Fruit fly (Drosophila melanogaster) whole organism, prepupa: ENCODE measurements around the gene CG34417.

Experiments
- Blimp-1 ChIP-seq: fragments of 200-800 bp; sonication (Bioruptor generic); optimal IDR thresholded peaks from 3 replicates; lab custom pipeline; 2017; ENCODE audit warnings: missing biosample characterization, missing genetic modification characterization, mild to moderate bottlenecking, moderate library complexity, missing genetic modification reagents
- CG10669 ChIP-seq: fragments of 200-800 bp; sonication (Bioruptor generic); optimal IDR thresholded peaks from 3 replicates; lab custom pipeline; 2018; ENCODE audit warnings: missing biosample characterization, mild to moderate bottlenecking, missing genetic modification characterization, moderate library complexity
- CG11294 ChIP-seq: fragments of 200-800 bp; sonication (Bioruptor generic); IDR thresholded peaks from 2 replicates; pipeline ENCODE4 v1.3.6; 2022; ENCODE audit warnings: missing biosample characterization, missing genetic modification characterization
- CG11902 ChIP-seq: fragments of 200-800 bp; sonication (Bioruptor generic); optimal IDR thresholded peaks from 3 replicates; lab custom pipeline; 2016; ENCODE audit warnings: missing biosample characterization, missing genetic modification characterization
- CG15336 ChIP-seq: fragments of 200-800 bp; sonication (Bioruptor generic); IDR thresholded peaks from 2 replicates; pipeline ENCODE4 v1.3.6; 2022; ENCODE audit warnings: missing biosample characterization, missing genetic modification characterization
- CG16779 ChIP-seq: fragments of 200-800 bp; sonication (Bioruptor generic); optimal IDR thresholded peaks from 3 replicates; lab custom pipeline; 2017; ENCODE audit warnings: missing biosample characterization, mild to moderate bottlenecking, missing genetic modification characterization
- CG3032 ChIP-seq: fragments of 200-800 bp; optimal IDR thresholded peaks from 2 replicates; lab custom pipeline; 2019; ENCODE audit warnings: missing biosample characterization, mild to moderate bottlenecking, missing genetic modification characterization, moderate library complexity
- CG32006 ChIP-seq: fragments of 200-800 bp; sonication (Bioruptor generic); optimal IDR thresholded peaks from 3 replicates; lab custom pipeline; 2017; ENCODE audit warnings: missing biosample characterization, mild to moderate bottlenecking, missing genetic modification characterization
- CG34406 ChIP-seq: fragments of 200-800 bp; sonication (Bioruptor generic); optimal IDR thresholded peaks from 3 replicates; lab custom pipeline; 2016; ENCODE audit warnings: missing biosample characterization, missing genetic modification characterization
- CG3919 ChIP-seq: fragments of 200-800 bp; sonication (Bioruptor generic); optimal IDR thresholded peaks from 3 replicates; lab custom pipeline; 2016; ENCODE audit warnings: missing biosample characterization, missing genetic modification characterization
- CG4318 ChIP-seq: fragments of 200-800 bp; sonication (Bioruptor generic); optimal IDR thresholded peaks from 3 replicates; lab custom pipeline; 2017; ENCODE audit warnings: missing biosample characterization, mild to moderate bottlenecking, missing genetic modification characterization
- CG6163 ChIP-seq: fragments of 200-800 bp; sonication (Bioruptor generic); IDR thresholded peaks from 3 replicates; pipeline ENCODE4 v1.3.6; 2022; ENCODE audit warnings: missing biosample characterization, missing genetic modification characterization
- CG6276 ChIP-seq: fragments of 200-800 bp; sonication (Bioruptor generic); optimal IDR thresholded peaks from 2 replicates; lab custom pipeline; 2017; ENCODE audit warnings: missing biosample characterization, mild to moderate bottlenecking, missing genetic modification characterization
- CG6792 ChIP-seq: fragments of 200-800 bp; sonication (Bioruptor generic); optimal IDR thresholded peaks from 3 replicates; lab custom pipeline; 2016; ENCODE audit warnings: missing biosample characterization, missing genetic modification characterization
- CG6808 ChIP-seq: fragments of 200-800 bp; sonication (Bioruptor generic); optimal IDR thresholded peaks from 3 replicates; lab custom pipeline; 2017; ENCODE audit warnings: missing biosample characterization, missing genetic modification characterization, mild to moderate bottlenecking, moderate library complexity, missing genetic modification reagents
- CG6854 ChIP-seq: fragments of 200-800 bp; sonication (Bioruptor generic); optimal IDR thresholded peaks from 2 replicates; lab custom pipeline; 2017; ENCODE audit warnings: missing biosample characterization, mild to moderate bottlenecking, missing genetic modification characterization
- CG7368 ChIP-seq: fragments of 200-800 bp; sonication (Bioruptor generic); optimal IDR thresholded peaks from 3 replicates; lab custom pipeline; 2016; ENCODE audit warnings: missing biosample characterization, missing genetic modification characterization
- CG8632 ChIP-seq: fragments of 200-800 bp; sonication (Bioruptor generic); optimal IDR thresholded peaks from 3 replicates; lab custom pipeline; 2016; ENCODE audit warnings: missing biosample characterization, missing genetic modification characterization
- CG9139 ChIP-seq: fragments of 200-800 bp; sonication (Bioruptor generic); optimal IDR thresholded peaks from 3 replicates; lab custom pipeline; 2017; ENCODE audit warnings: missing biosample characterization, mild to moderate bottlenecking, missing genetic modification characterization
- Eip75B ChIP-seq: fragments of 200-800 bp; sonication (Bioruptor generic); optimal IDR thresholded peaks from 3 replicates; lab custom pipeline; 2016; ENCODE audit warnings: missing biosample characterization, missing genetic modification characterization
- Eip78C ChIP-seq: fragments of 200-800 bp; sonication (Bioruptor generic); peaks from one replicate; lab custom pipeline; 2016; ENCODE audit warnings: missing biosample characterization, missing genetic modification characterization
- Eip93F ChIP-seq: fragments of 200-800 bp; sonication (Bioruptor generic); optimal IDR thresholded peaks from 2 replicates; lab custom pipeline; 2016; ENCODE audit warnings: missing biosample characterization, mild to moderate bottlenecking, missing genetic modification characterization
- Ets96B ChIP-seq: fragments of 200-800 bp; optimal IDR thresholded peaks from 2 replicates; lab custom pipeline; 2019; ENCODE audit warnings: missing biosample characterization, mild to moderate bottlenecking, missing genetic modification characterization, moderate library complexity
- Gug ChIP-seq: fragments of 200-800 bp; sonication (Bioruptor generic); IDR thresholded peaks from 2 replicates; pipeline ENCODE4 v1.3.6; 2022; ENCODE audit warnings: missing biosample characterization, missing genetic modification characterization
- Hr38 ChIP-seq: sonication (Bioruptor generic); optimal IDR thresholded peaks from 2 replicates; lab custom pipeline; 2016; ENCODE audit warnings: missing biosample characterization, missing genetic modification characterization
- Hr39 ChIP-seq: fragments of 200-800 bp; sonication (Bioruptor generic); optimal IDR thresholded peaks from 2 replicates; lab custom pipeline; 2016; ENCODE audit warnings: missing biosample characterization, missing genetic modification characterization
- Lpt ChIP-seq: fragments of 200-800 bp; sonication (Bioruptor generic); optimal IDR thresholded peaks from 3 replicates; lab custom pipeline; 2016; ENCODE audit warnings: missing biosample characterization, missing genetic modification characterization
- OdsH ChIP-seq: fragments of 200-800 bp; sonication (Bioruptor generic); optimal IDR thresholded peaks from 3 replicates; lab custom pipeline; 2016; ENCODE audit warnings: missing biosample characterization, missing genetic modification characterization
- Smox ChIP-seq: fragments of 200-800 bp; sonication (Bioruptor generic); optimal IDR thresholded peaks from 3 replicates; lab custom pipeline; 2016; ENCODE audit warnings: missing biosample characterization, missing genetic modification characterization
- Sox102F ChIP-seq: fragments of 200-800 bp; sonication (Bioruptor generic); optimal IDR thresholded peaks from 2 replicates; lab custom pipeline; 2016; ENCODE audit warnings: missing biosample characterization, mild to moderate bottlenecking, missing genetic modification characterization
- Sox14 ChIP-seq: fragments of 200-800 bp; sonication (Bioruptor generic); optimal IDR thresholded peaks from 3 replicates; lab custom pipeline; 2016; ENCODE audit warnings: missing biosample characterization, missing genetic modification characterization
- Sox15 ChIP-seq: fragments of 200-800 bp; sonication (Bioruptor generic); optimal IDR thresholded peaks from 3 replicates; lab custom pipeline; 2016; ENCODE audit warnings: missing biosample characterization, missing genetic modification characterization
- acj6 ChIP-seq: fragments of 200-800 bp; sonication (Bioruptor generic); optimal IDR thresholded peaks from 3 replicates; lab custom pipeline; 2016; ENCODE audit warnings: missing biosample characterization, missing genetic modification characterization
- cyc ChIP-seq: fragments of 200-800 bp; sonication (Bioruptor generic); optimal IDR thresholded peaks from 3 replicates; lab custom pipeline; 2016; ENCODE audit warnings: missing biosample characterization, missing genetic modification characterization
- dsx ChIP-seq: fragments of 200-800 bp; optimal IDR thresholded peaks from 3 replicates; lab custom pipeline; 2019; ENCODE audit warnings: missing biosample characterization, mild to moderate bottlenecking, missing genetic modification characterization, moderate library complexity; ENCODE audit not compliant: poor library complexity, severe bottlenecking
- eg ChIP-seq: fragments of 200-800 bp; sonication (Bioruptor generic); IDR thresholded peaks from 3 replicates; pipeline ENCODE4 v1.3.6; 2022; ENCODE audit warnings: missing biosample characterization, missing genetic modification characterization
- esn ChIP-seq: fragments of 200-800 bp; sonication (Bioruptor generic); optimal IDR thresholded peaks from 2 replicates; lab custom pipeline; 2016; ENCODE audit warnings: missing biosample characterization, mild to moderate bottlenecking, missing genetic modification characterization, moderate library complexity
- fd85E ChIP-seq: fragments of 200-800 bp; sonication (Bioruptor generic); optimal IDR thresholded peaks from 3 replicates; lab custom pipeline; 2016; ENCODE audit warnings: missing biosample characterization, missing genetic modification characterization
- lz ChIP-seq: fragments of 200-800 bp; sonication (Bioruptor generic); optimal IDR thresholded peaks from 3 replicates; lab custom pipeline; 2016; ENCODE audit warnings: missing biosample characterization, missing genetic modification characterization
- net ChIP-seq: fragments of 200-800 bp; sonication (Bioruptor generic); optimal IDR thresholded peaks from 3 replicates; lab custom pipeline; 2016; ENCODE audit warnings: missing biosample characterization, missing genetic modification characterization
- pdm3 ChIP-seq: fragments of 200-800 bp; sonication (Bioruptor generic); optimal IDR thresholded peaks from 3 replicates; lab custom pipeline; 2016; ENCODE audit warnings: missing biosample characterization, missing genetic modification characterization
- salr ChIP-seq, 2 experiments: fragments of 200-800 bp; sonication (Bioruptor generic); optimal IDR thresholded peaks; 3 replicates each; lab custom pipeline; 2016 to 2018; ENCODE audit warnings: missing biosample characterization in 2 of 2, missing genetic modification characterization in 2 of 2, mild to moderate bottlenecking in 1 of 2
- spab ChIP-seq: fragments of 200-800 bp; sonication (Bioruptor generic); optimal IDR thresholded peaks from 2 replicates; lab custom pipeline; 2017; ENCODE audit warnings: missing biosample characterization, mild to moderate bottlenecking, missing genetic modification characterization, missing genetic modification reagents
- ss ChIP-seq, 2 experiments: fragments of 200-800 bp; sonication (Bioruptor generic); optimal IDR thresholded peaks; 2 replicates in 1 of 2; 3 replicates in 1 of 2; lab custom pipeline; 2017 to 2018; ENCODE audit warnings: mild to moderate bottlenecking in 2 of 2, missing biosample characterization in 2 of 2, missing genetic modification characterization in 2 of 2, moderate library complexity in 1 of 2
- svp ChIP-seq: fragments of 200-800 bp; sonication (Bioruptor generic); peaks from one replicate; lab custom pipeline; 2016; ENCODE audit warnings: missing biosample characterization, missing genetic modification characterization
- topi ChIP-seq: fragments of 200-800 bp; sonication (Bioruptor generic); optimal IDR thresholded peaks from 3 replicates; lab custom pipeline; 2016; ENCODE audit warnings: missing biosample characterization, missing genetic modification characterization
- vri ChIP-seq: fragments of 200-800 bp; sonication (Bioruptor generic); optimal IDR thresholded peaks from 3 replicates; lab custom pipeline; 2016; ENCODE audit warnings: missing biosample characterization, mild to moderate bottlenecking, missing genetic modification characterization

Gene CG34417

dm6 chrX:6574488-6574887 lies 33.9 kb downstream of the CG34417 start (continued):
- TF ChIP-seq fd85E (GFP tag; lab: Kevin White, UChicago), result no peak
- peak; percentile 86 for TF ChIP-seq Eip78C
- no peak for TF ChIP-seq CG10669 (GFP tag; lab: Kevin White, UChicago)
- no peak for TF ChIP-seq CG6808
- peak; percentile 55 for TF ChIP-seq Hr39 (GFP tag; lab: Kevin White, UChicago)
- TF ChIP-seq Hr38 (GFP tag; lab: Kevin White, UChicago), result no peak
- peak; percentile 9 for TF ChIP-seq Lpt (GFP tag; lab: Kevin White, UChicago)
- TF ChIP-seq CG16779 (tag; lab: Kevin White, UChicago), result no peak
- TF ChIP-seq pdm3 (GFP tag; lab: Kevin White, UChicago), result peak; percentile 45
- peak; percentile 15 for TF ChIP-seq Sox15
- TF ChIP-seq CG6276 (GFP tag; lab: Kevin White, UChicago), result peak; percentile 28
- no peak for TF ChIP-seq Gug (GFP tag; lab: Robert Waterston, UW)
- peak; percentile 77 for TF ChIP-seq eg
- no peak for TF ChIP-seq dsx

DNA sequence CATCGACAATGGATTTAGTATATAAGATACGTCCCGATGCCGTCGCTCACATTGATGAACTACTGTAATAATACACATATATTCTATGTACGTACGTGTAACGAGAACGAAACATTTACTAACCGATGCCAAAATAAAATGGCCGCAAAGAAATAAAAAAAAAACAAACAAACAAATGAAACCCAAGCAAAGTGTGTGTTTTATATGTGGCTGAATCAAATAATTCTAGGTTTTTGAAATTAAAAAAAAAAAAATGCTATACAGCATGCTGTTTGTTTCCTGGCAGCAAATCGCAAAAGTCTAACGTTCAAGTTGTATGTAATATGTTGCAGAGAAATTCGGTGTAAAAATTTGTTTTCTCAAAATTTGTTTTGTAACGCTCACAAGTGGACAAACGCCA lies 48.4 kb downstream of the CG34417 start, which contains the start of gene CG17717:
Gene CG17717, plus strand, starts transcription at position 301 of the 400 bp plus-strand sequence.
- TF ChIP-seq acj6 (GFP tag; lab: Kevin White, UChicago) (no peak), Eip93F (GFP tag; lab: Kevin White, UChicago) (no peak), CG11294 (no peak), CG9139 (no peak), spab (GFP tag; lab: Kevin White, UChicago) (no peak), CG11902 (no peak), CG6854 (GFP tag; lab: Kevin White, UChicago) (no peak), CG3032 (tag; lab: Kevin White, UChicago) (no peak), CG34406 (no peak), Sox14 (GFP tag; lab: Kevin White, UChicago) (no peak), topi (GFP tag; lab: Kevin White, UChicago) (no peak), CG3919 (GFP tag; lab: Kevin White, UChicago) (no peak), OdsH (GFP tag; lab: Kevin White, UChicago) (no peak), vri (no peak), net (GFP tag; lab: Kevin White, UChicago) (no peak), cyc (GFP tag; lab: Kevin White, UChicago) (no peak), CG32006 (GFP tag; lab: Kevin White, UChicago) (no peak)

DNA sequence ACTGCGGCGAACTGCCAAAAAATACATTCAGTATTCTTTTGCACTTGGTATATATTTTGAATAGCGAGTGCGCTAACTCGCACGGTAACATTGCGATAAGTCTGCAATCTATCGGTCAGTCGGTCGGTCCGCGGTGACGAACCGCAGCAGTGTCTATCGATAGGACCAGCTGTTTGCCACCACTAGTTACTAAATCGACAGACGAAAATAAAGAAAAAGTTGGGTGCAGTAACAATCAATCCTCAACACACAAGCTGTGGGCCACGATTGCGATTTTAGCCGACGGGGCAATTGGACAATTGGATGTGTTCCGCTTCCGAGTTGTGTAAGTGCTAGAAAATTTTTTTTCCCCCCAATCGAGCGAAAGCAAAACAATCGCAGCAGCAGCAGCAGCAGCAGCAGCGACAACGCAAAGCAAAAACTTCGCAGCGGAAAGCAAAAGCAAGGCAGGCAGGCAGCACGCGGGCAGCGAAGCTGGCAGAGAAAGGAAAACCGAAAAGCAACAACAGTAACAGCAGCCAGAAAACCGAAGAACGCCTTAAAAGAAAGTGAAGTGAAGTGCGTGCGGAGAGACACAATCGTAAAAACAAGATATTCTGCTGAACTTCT lies 50.2 kb downstream of the CG34417 start, which contains the start of gene Pat1:
Gene Pat1, plus strand, starts transcription at position 96 of the 609 bp plus-strand sequence.
- TF ChIP-seq Blimp-1 (GFP tag; lab: Kevin White, UChicago) (peak; percentile 96), CG4318 (GFP tag; lab: Kevin White, UChicago) (no peak), Smox (GFP tag; lab: Kevin White, UChicago) (no peak), lz (GFP tag; lab: Kevin White, UChicago) (peak; percentile 9), CG6808 (no peak), CG6163 (GFP tag; lab: Robert Waterston, UW) (no peak), CG9139 (no peak), CG8632 (GFP tag; lab: Kevin White, UChicago) (no peak), CG3032 (tag; lab: Kevin White, UChicago) (no peak), fd85E (GFP tag; lab: Kevin White, UChicago) (no peak), Sox102F (GFP tag; lab: Kevin White, UChicago) (peak; percentile 0), svp (peak; percentile 51), pdm3 (GFP tag; lab: Kevin White, UChicago) (no peak), CG15336 (GFP tag; lab: Robert Waterston, UW) (0 out of 2 replicates have a peak, but pooled peaks have one; percentile 31), Lpt (GFP tag; lab: Kevin White, UChicago) (no peak), topi (GFP tag; lab: Kevin White, UChicago) (no peak), CG6792 (GFP tag; lab: Kevin White, UChicago) (no peak), Eip75B (GFP tag; lab: Kevin White, UChicago) (no peak), CG7368 (no peak), CG32006 (GFP tag; lab: Kevin White, UChicago) (no peak), vri (no peak), Ets96B (tag; lab: Kevin White, UChicago) (no peak), CG10669 (GFP tag; lab: Kevin White, UChicago) (no peak), CG6854 (GFP tag; lab: Kevin White, UChicago) (peak; percentile 20), esn (GFP tag; lab: Kevin White, UChicago) (peak; percentile 5), CG6276 (GFP tag; lab: Kevin White, UChicago) (peak; percentile 23), salr (GFP tag; optimal IDR thresholded peaks at IDR 0.05; lab: Kevin White, UChicago) (no peak), ss (GFP tag; optimal IDR thresholded peaks at IDR 0.05; lab: Kevin White, UChicago) (peak in 1 of 2 experiments; percentile 43)
